4 worm cellular contexts compared by ENCODE assay signal in genomic region chrIV:8866092-8866491, ce11.
TF ChIP-seq lines count a peak whose summit lies in the region.

No protein-coding gene starts in this region.

TF ChIP-seq in whole organism, L1 larva, 84 proteins besides CTCF, POLR2A, EP300 and RAD21 (continued from another document and continues in another):
- no peak for TF ChIP-seq nhr-11 (tag; optimal IDR thresholded peaks at IDR 0.05; lab: Kevin White, UChicago)
- no peak for TF ChIP-seq dsc-1 (tag; optimal IDR thresholded peaks at IDR 0.05; lab: Kevin White, UChicago)
- TF ChIP-seq hlh-4 (tag; optimal IDR thresholded peaks at IDR 0.05; lab: Kevin White, UChicago), result no peak
- TF ChIP-seq aha-1 (tag; optimal IDR thresholded peaks at IDR 0.05; lab: Kevin White, UChicago), result no peak
- TF ChIP-seq sptf-1 (tag; optimal IDR thresholded peaks at IDR 0.05; lab: Kevin White, UChicago), result no peak
- no peak for TF ChIP-seq snpc-4 (tag; optimal IDR thresholded peaks at IDR 0.05; lab: Kevin White, UChicago)
- peak; percentile 43 for TF ChIP-seq nhr-47 (tag; optimal IDR thresholded peaks at IDR 0.05; lab: Kevin White, UChicago)
- no peak for TF ChIP-seq ceh-90 (tag; optimal IDR thresholded peaks at IDR 0.05; lab: Kevin White, UChicago)
- no peak for TF ChIP-seq egl-13 (tag; optimal IDR thresholded peaks at IDR 0.05; lab: Kevin White, UChicago)
- peak in 1 of 6 experiments; percentile 58 for TF ChIP-seq elt-3 (tag; optimal IDR thresholded peaks at IDR 0.05; lab: Kevin White, UChicago)
- TF ChIP-seq dpl-1 (GFP tag; optimal IDR thresholded peaks at IDR 0.05; lab: Kevin White, UChicago), result peak; percentile 51 to 64 (median 56)
- no peak for TF ChIP-seq lin-39 (tag; optimal IDR thresholded peaks at IDR 0.05; lab: Kevin White, UChicago)
- peak in 1 of 2 experiments; percentile 46 for TF ChIP-seq mdl-1 (tag; optimal IDR thresholded peaks at IDR 0.05; lab: Kevin White, UChicago)
- peak in 1 of 3 experiments; percentile 18 for TF ChIP-seq ceh-82 (tag; optimal IDR thresholded peaks at IDR 0.05; lab: Kevin White, UChicago)
- no peak for TF ChIP-seq lir-3 (tag; optimal IDR thresholded peaks at IDR 0.05; lab: Kevin White, UChicago; ENCODE audit: poor library complexity)
- TF ChIP-seq ztf-4 (tag; optimal IDR thresholded peaks at IDR 0.05; lab: Kevin White, UChicago), result no peak
- no peak for TF ChIP-seq fkh-4 (tag; optimal IDR thresholded peaks at IDR 0.05; lab: Kevin White, UChicago; ENCODE audit: borderline replicate concordance)
- TF ChIP-seq C16A3.4 (tag; optimal IDR thresholded peaks at IDR 0.05; lab: Kevin White, UChicago), result peak; percentile 31
- TF ChIP-seq rnt-1 (tag; optimal IDR thresholded peaks at IDR 0.05; lab: Kevin White, UChicago), result peak; percentile 73
- TF ChIP-seq unc-86 (tag; optimal IDR thresholded peaks at IDR 0.05; lab: Kevin White, UChicago), result no peak
- peak; percentile 34 for TF ChIP-seq nhr-77 (tag; optimal IDR thresholded peaks at IDR 0.05; lab: Kevin White, UChicago)
- TF ChIP-seq ztf-11 (tag; optimal IDR thresholded peaks at IDR 0.05; lab: Kevin White, UChicago), result peak in 1 of 2 experiments; percentile 34
- TF ChIP-seq snu-23 (GFP tag; optimal IDR thresholded peaks at IDR 0.05; lab: Kevin White, UChicago), result peak; percentile 67
- TF ChIP-seq swsn-7 (tag; optimal IDR thresholded peaks at IDR 0.05; lab: Kevin White, UChicago), result peak; percentile 36
- TF ChIP-seq skn-1 (tag; optimal IDR thresholded peaks at IDR 0.05; lab: Kevin White, UChicago), result peak; percentile 60
- TF ChIP-seq nhr-71 (tag; optimal IDR thresholded peaks at IDR 0.05; lab: Kevin White, UChicago), result peak; percentile 74
- peak in 1 of 2 experiments; percentile 14 for TF ChIP-seq egl-27 (tag; optimal IDR thresholded peaks at IDR 0.05; lab: Kevin White, UChicago)
- TF ChIP-seq nhr-90 (tag; optimal IDR thresholded peaks at IDR 0.05; lab: Kevin White, UChicago; ENCODE audit: poor library complexity), result peak; percentile 57
- peak; percentile 33 for TF ChIP-seq nhr-19 (GFP tag; conservative IDR thresholded peaks at IDR 0.05; lab: Robert Waterston, UW)
- TF ChIP-seq lin-14 (GFP tag; optimal IDR thresholded peaks at IDR 0.05; lab: Kevin White, UChicago), result peak; percentile 97
- TF ChIP-seq efl-3 (GFP tag; optimal IDR thresholded peaks at IDR 0.05; lab: Kevin White, UChicago), result no peak
- peak; percentile 73 for TF ChIP-seq nhr-20 (tag; optimal IDR thresholded peaks at IDR 0.05; lab: Kevin White, UChicago)

TF ChIP-seq in whole organism, L2 larva, 48 proteins besides CTCF, POLR2A, EP300 and RAD21 (continued from another document):
- TF ChIP-seq ztf-4 (tag; optimal IDR thresholded peaks at IDR 0.05; lab: Kevin White, UChicago), result no peak
- TF ChIP-seq crh-2 (tag; optimal IDR thresholded peaks at IDR 0.05; lab: Kevin White, UChicago), result peak; percentile 53
- TF ChIP-seq aly-2 (tag; optimal IDR thresholded peaks at IDR 0.05; lab: Kevin White, UChicago), result no peak
- no peak for TF ChIP-seq elt-1 (tag; optimal IDR thresholded peaks at IDR 0.05; lab: Kevin White, UChicago)
- no peak for TF ChIP-seq dmd-4 (tag; optimal IDR thresholded peaks at IDR 0.05; lab: Kevin White, UChicago)
- peak in 1 of 2 experiments; percentile 53 for TF ChIP-seq lsy-2 (tag; optimal IDR thresholded peaks at IDR 0.05; lab: Kevin White, UChicago)
- peak; percentile 79 for TF ChIP-seq F13H6.1 (tag; optimal IDR thresholded peaks at IDR 0.05; lab: Kevin White, UChicago)
- peak; percentile 55 for TF ChIP-seq sma-9 (GFP tag; optimal IDR thresholded peaks at IDR 0.05; lab: Kevin White, UChicago)
- TF ChIP-seq sma-9 (tag; optimal IDR thresholded peaks at IDR 0.05; lab: Kevin White, UChicago), result no peak
- TF ChIP-seq mab-5 (tag; optimal IDR thresholded peaks at IDR 0.05; lab: Kevin White, UChicago), result no peak
- TF ChIP-seq ceh-82 (tag; optimal IDR thresholded peaks at IDR 0.05; lab: Kevin White, UChicago), result no peak
- no peak for TF ChIP-seq elt-3 (tag; optimal IDR thresholded peaks at IDR 0.05; lab: Kevin White, UChicago)
- no peak for TF ChIP-seq nhr-12 (tag; optimal IDR thresholded peaks at IDR 0.05; lab: Kevin White, UChicago)

TF ChIP-seq in whole organism, L3 larva, 47 proteins besides CTCF, POLR2A, EP300 and RAD21 (continued from another document):
- TF ChIP-seq ceh-82 (tag; optimal IDR thresholded peaks at IDR 0.05; lab: Kevin White, UChicago), result no peak
- no peak for TF ChIP-seq nhr-237 (tag; optimal IDR thresholded peaks at IDR 0.05; lab: Kevin White, UChicago)
- no peak for TF ChIP-seq fkh-2 (tag; optimal IDR thresholded peaks at IDR 0.05; lab: Kevin White, UChicago)
- TF ChIP-seq elt-3 (tag; optimal IDR thresholded peaks at IDR 0.05; lab: Kevin White, UChicago), result no peak
- TF ChIP-seq snpc-4 (tag; optimal IDR thresholded peaks at IDR 0.05; lab: Kevin White, UChicago), result peak; percentile 50
- TF ChIP-seq unc-62 (GFP tag; optimal IDR thresholded peaks at IDR 0.05; lab: Kevin White, UChicago), result peak; percentile 84
- TF ChIP-seq tbx-2 (tag; optimal IDR thresholded peaks at IDR 0.05; lab: Kevin White, UChicago), result no peak
- TF ChIP-seq zag-1 (tag; optimal IDR thresholded peaks at IDR 0.05; lab: Kevin White, UChicago), result no peak
- no peak for TF ChIP-seq ceh-9 (tag; optimal IDR thresholded peaks at IDR 0.05; lab: Kevin White, UChicago)
- no peak for TF ChIP-seq nhr-43 (tag; optimal IDR thresholded peaks at IDR 0.05; lab: Kevin White, UChicago; ENCODE audit: poor library complexity, severe bottlenecking)

TF ChIP-seq in whole organism, L4 larva, 104 proteins besides CTCF, POLR2A, EP300 and RAD21 (continued from another document):
- TF ChIP-seq lir-3 (tag; optimal IDR thresholded peaks at IDR 0.05; lab: Kevin White, UChicago) (no peak), hmg-1.1 (GFP tag; IDR thresholded peaks at IDR 0.05; lab: Robert Waterston, UW) (peak; percentile 59; the same call in 1 of the 2 replicates), mes-2 (tag; optimal IDR thresholded peaks at IDR 0.05; lab: Kevin White, UChicago; ENCODE audit: poor library complexity, severe bottlenecking) (peak; percentile 14), snpc-1.2 (GFP tag; IDR thresholded peaks at IDR 0.05; lab: Robert Waterston, UW) (no peak), ztf-11 (tag; optimal IDR thresholded peaks at IDR 0.05; lab: Kevin White, UChicago) (no peak), lin-15B (tag; optimal IDR thresholded peaks at IDR 0.05; lab: Kevin White, UChicago) (no peak), dpl-1 (GFP tag; optimal IDR thresholded peaks at IDR 0.05; lab: Kevin White, UChicago) (peak; percentile 64), ceh-28 (tag; optimal IDR thresholded peaks at IDR 0.05; lab: Kevin White, UChicago) (no peak), zag-1 (tag; optimal IDR thresholded peaks at IDR 0.05; lab: Kevin White, UChicago) (no peak), nhr-41 (GFP tag; IDR thresholded peaks at IDR 0.05; lab: Robert Waterston, UW) (no peak), ctbp-1 (GFP tag; IDR thresholded peaks at IDR 0.05; lab: Robert Waterston, UW) (no peak), spr-3 (GFP tag; optimal IDR thresholded peaks at IDR 0.05; lab: Kevin White, UChicago) (no peak), lin-39 (tag; optimal IDR thresholded peaks at IDR 0.05; lab: Kevin White, UChicago) (no peak), nhr-10 (tag; optimal IDR thresholded peaks at IDR 0.05; lab: Kevin White, UChicago) (no peak), pqm-1 (tag; optimal IDR thresholded peaks at IDR 0.05; lab: Kevin White, UChicago) (peak; percentile 90), T20F7.1 (GFP tag; optimal IDR thresholded peaks at IDR 0.05; lab: Kevin White, UChicago) (peak; percentile 79), nhr-11 (tag; optimal IDR thresholded peaks at IDR 0.05; lab: Kevin White, UChicago) (peak; percentile 81), daf-8 (GFP tag; IDR thresholded peaks at IDR 0.05; lab: Robert Waterston, UW) (no peak), dve-1 (tag; optimal IDR thresholded peaks at IDR 0.05; lab: Kevin White, UChicago; ENCODE audit: insufficient read depth) (peak; percentile 86), zfp-3 (GFP tag; conservative IDR thresholded peaks at IDR 0.05; lab: Robert Waterston, UW) (peak; percentile 59; the same call in 1 of the 2 replicates), nhr-102 (tag; optimal IDR thresholded peaks at IDR 0.05; lab: Kevin White, UChicago) (peak; percentile 34), daf-12 (tag; optimal IDR thresholded peaks at IDR 0.05; lab: Kevin White, UChicago) (no peak), zip-11 (GFP tag; IDR thresholded peaks at IDR 0.05; lab: Robert Waterston, UW) (no peak), hif-1 (tag; optimal IDR thresholded peaks at IDR 0.05; lab: Kevin White, UChicago) (peak in 1 of 2 experiments; percentile 42), fos-1 (tag; optimal IDR thresholded peaks at IDR 0.05; lab: Kevin White, UChicago) (no peak), Y48G9A.11 (GFP tag; IDR thresholded peaks at IDR 0.05; lab: Robert Waterston, UW) (no peak), vab-7 (GFP tag; IDR thresholded peaks at IDR 0.05; lab: Robert Waterston, UW) (no peak), tra-1 (GFP tag; IDR thresholded peaks at IDR 0.05; lab: Robert Waterston, UW) (peak; percentile 81; the same call in 1 of the 2 replicates), dmd-9 (GFP tag; IDR thresholded peaks at IDR 0.05; lab: Robert Waterston, UW) (no peak), lin-1 (GFP tag; IDR thresholded peaks at IDR 0.05; lab: Robert Waterston, UW) (peak; percentile 75), dmd-6 (GFP tag; IDR thresholded peaks at IDR 0.05; lab: Robert Waterston, UW) (peak; percentile 88), unc-62 (GFP tag; optimal IDR thresholded peaks at IDR 0.05 in 1 of 2; lab: Kevin White, UChicago) (peak in 1 of 2 experiments; percentile 96), unc-62 (tag; optimal IDR thresholded peaks at IDR 0.05; lab: Kevin White, UChicago) (no peak), pha-4 (GFP tag; IDR thresholded peaks at IDR 0.05; lab: Robert Waterston, UW) (peak; percentile 38; the same call in 1 of the 2 replicates), pha-4 (tag; optimal IDR thresholded peaks at IDR 0.05; lab: Kevin White, UChicago) (peak; percentile 62), F44E2.7 (GFP tag; IDR thresholded peaks at IDR 0.05; lab: Robert Waterston, UW) (no peak), gei-8 (GFP tag; optimal IDR thresholded peaks at IDR 0.05; lab: Kevin White, UChicago) (peak; percentile 8)
